Worm (Caenorhabditis elegans) whole organism, L3 larva: ENCODE measurements around the gene F55D1.1.

Experiments used
- aly-2 ChIP-seq: fragments of 150-350 bp; optimal IDR thresholded peaks from 2 replicates; lab custom pipeline; 2014; ENCODE audit warnings: missing biosample characterization, missing genetic modification characterization
- ama-1 ChIP-seq: fragments of 150-350 bp; optimal IDR thresholded peaks from 2 replicates; lab custom pipeline; 2018
- ceh-16 ChIP-seq: sonication (generic microtip); optimal IDR thresholded peaks from 2 replicates; lab custom pipeline; 2017; ENCODE audit warnings: missing biosample characterization, missing genetic modification characterization
- ceh-82 ChIP-seq: fragments of 150-350 bp; optimal IDR thresholded peaks from 2 replicates; lab custom pipeline; 2014; ENCODE audit warnings: missing biosample characterization, missing genetic modification characterization
- ceh-9 ChIP-seq: sonication (generic microtip); optimal IDR thresholded peaks from 2 replicates; lab custom pipeline; 2018; ENCODE audit warnings: missing biosample characterization, missing genetic modification characterization
- daf-12 ChIP-seq: fragments of 150-350 bp; optimal IDR thresholded peaks from 2 replicates; lab custom pipeline; 2014; ENCODE audit warnings: missing biosample characterization, missing genetic modification reagents, missing genetic modification characterization
- elt-1 ChIP-seq: fragments of 150-350 bp; optimal IDR thresholded peaks from 2 replicates; lab custom pipeline; 2014; ENCODE audit warnings: missing biosample characterization, missing genetic modification characterization
- elt-2 ChIP-seq: sonication (generic microtip); optimal IDR thresholded peaks from 2 replicates; lab custom pipeline; 2016; ENCODE audit warnings: missing genetic modification reagents, mild to moderate bottlenecking, missing genetic modification characterization, missing compliant biosample characterization
- elt-3 ChIP-seq, 3 experiments: fragments of 150-350 bp in 1 of 3; sonication (generic microtip) in 2 of 3; optimal IDR thresholded peaks; 2 replicates in 2 of 3; 4 replicates in 1 of 3; lab custom pipeline; 2014 to 2017; ENCODE audit warnings: missing biosample characterization in 3 of 3, missing genetic modification characterization in 3 of 3
- eor-1 ChIP-seq, 2 experiments: fragments of 150-350 bp; optimal IDR thresholded peaks; 2 replicates each; lab custom pipeline; 2014 to 2018; ENCODE audit warnings: missing biosample characterization in 2 of 2, missing genetic modification characterization in 2 of 2
- fkh-10 ChIP-seq: sonication (generic microtip); optimal IDR thresholded peaks from 2 replicates; lab custom pipeline; 2017; ENCODE audit warnings: missing biosample characterization, missing genetic modification reagents, missing genetic modification characterization
- fos-1 ChIP-seq: fragments of 150-350 bp; optimal IDR thresholded peaks from 2 replicates; lab custom pipeline; 2014; ENCODE audit warnings: missing biosample characterization, missing genetic modification characterization
- hmg-11 ChIP-seq: sonication (generic microtip); optimal IDR thresholded peaks from 2 replicates; lab custom pipeline; 2016; ENCODE audit warnings: missing genetic modification characterization, missing compliant biosample characterization
- jun-1 ChIP-seq: fragments of 150-350 bp; optimal IDR thresholded peaks from 2 replicates; lab custom pipeline; 2014; ENCODE audit warnings: missing biosample characterization, missing genetic modification reagents, missing genetic modification characterization
- nfya-1 ChIP-seq: sonication (generic microtip); optimal IDR thresholded peaks from 2 replicates; lab custom pipeline; 2017; ENCODE audit warnings: missing genetic modification characterization, mild to moderate bottlenecking, missing compliant biosample characterization, antibody characterized with exemption, moderate library complexity; ENCODE audit not compliant: insufficient read depth
- nhr-11 ChIP-seq: fragments of 150-350 bp; optimal IDR thresholded peaks from 2 replicates; lab custom pipeline; 2014; ENCODE audit warnings: missing biosample characterization, missing genetic modification characterization
- nhr-25 ChIP-seq: sonication (generic microtip); optimal IDR thresholded peaks from 2 replicates; lab custom pipeline; 2017; ENCODE audit warnings: missing biosample characterization, missing genetic modification characterization
- nhr-43 ChIP-seq: sonication (generic microtip); optimal IDR thresholded peaks from 2 replicates; lab custom pipeline; 2016; ENCODE audit warnings: mild to moderate bottlenecking, missing genetic modification characterization, missing compliant biosample characterization; ENCODE audit not compliant: poor library complexity, severe bottlenecking
- nhr-67 ChIP-seq: fragments of 150-350 bp; optimal IDR thresholded peaks from 2 replicates; lab custom pipeline; 2014; ENCODE audit warnings: missing biosample characterization, missing genetic modification characterization
- nhr-76 ChIP-seq: fragments of 150-350 bp; sonication (generic microtip); optimal IDR thresholded peaks from 5 replicates; lab custom pipeline; 2014; ENCODE audit warnings: missing biosample characterization, missing genetic modification characterization
- pha-4 ChIP-seq: fragments of 150-350 bp; optimal IDR thresholded peaks from 2 replicates; lab custom pipeline; 2014; ENCODE audit warnings: missing biosample characterization, missing genetic modification reagents, missing genetic modification characterization
- pqm-1 ChIP-seq: fragments of 150-350 bp; optimal IDR thresholded peaks from 2 replicates; lab custom pipeline; 2017; ENCODE audit warnings: missing biosample characterization, missing genetic modification characterization, inconsistent platforms
- skn-1 ChIP-seq: fragments of 150-350 bp; optimal IDR thresholded peaks from 2 replicates; lab custom pipeline; 2014; ENCODE audit warnings: missing biosample characterization, missing genetic modification characterization
- snpc-4 ChIP-seq: fragments of 150-350 bp; optimal IDR thresholded peaks from 2 replicates; lab custom pipeline; 2014; ENCODE audit warnings: missing biosample characterization, missing genetic modification characterization
- tbx-2 ChIP-seq: sonication (generic microtip); optimal IDR thresholded peaks from 2 replicates; lab custom pipeline; 2016; ENCODE audit warnings: mild to moderate bottlenecking, missing genetic modification characterization, missing compliant biosample characterization
- unc-39 ChIP-seq: sonication (generic microtip); optimal IDR thresholded peaks from 4 replicates; lab custom pipeline; 2017; ENCODE audit warnings: missing biosample characterization, missing genetic modification characterization
- unc-62 ChIP-seq: fragments of 150-350 bp; sonication (generic microtip); optimal IDR thresholded peaks from 4 replicates; lab custom pipeline; 2014; ENCODE audit warnings: missing biosample characterization, missing genetic modification reagents, missing genetic modification characterization
- zag-1 ChIP-seq: fragments of 150-350 bp; optimal IDR thresholded peaks from 2 replicates; lab custom pipeline; 2014; ENCODE audit warnings: missing biosample characterization, missing genetic modification characterization
- ztf-11 ChIP-seq: fragments of 150-350 bp; optimal IDR thresholded peaks from 2 replicates; lab custom pipeline; 2014; ENCODE audit warnings: missing biosample characterization, missing genetic modification characterization
- ztf-4 ChIP-seq: fragments of 150-350 bp; optimal IDR thresholded peaks from 2 replicates; lab custom pipeline; 2014; ENCODE audit warnings: missing biosample characterization, missing genetic modification characterization

The F55D1.1 gene

ce11 chrX:5512227-5512626 is 22.6 kb downstream of the F55D1.1 start, which contains the start of gene T23F2.3:
T23F2.3 (minus strand) TSS chrX:5512327.
- no peak for TF ChIP-seq eor-1 (tag; optimal IDR thresholded peaks at IDR 0.05; lab: Kevin White, UChicago)
- no peak for TF ChIP-seq nhr-76 (tag; lab: Kevin White, UChicago)
- TF ChIP-seq fos-1, result no peak
- TF ChIP-seq ceh-16, result no peak
- no peak for TF ChIP-seq unc-62 (GFP tag; lab: Kevin White, UChicago)
- no peak for TF ChIP-seq fkh-10 (GFP tag; lab: Kevin White, UChicago)
- TF ChIP-seq nfya-1, result no peak
- no peak for TF ChIP-seq pqm-1 (tag; lab: Kevin White, UChicago)
- TF ChIP-seq elt-3 (tag; optimal IDR thresholded peaks at IDR 0.05; lab: Kevin White, UChicago), result no peak

ce11 chrX:5512707-5513106 is 23.1 kb downstream of the F55D1.1 start:
- peak; percentile 36 for TF ChIP-seq pha-4
- no peak for TF ChIP-seq ceh-82 (tag; lab: Kevin White, UChicago)

- TF ChIP-seq elt-2, result no peak
- no peak for TF ChIP-seq nfya-1
- TF ChIP-seq pha-4, result peak; percentile 70
Measured at ce11 chrX:5514346-5514745, 24.7 kb downstream of the F55D1.1 start.

ce11 chrX:5514984-5515383 is 25.3 kb downstream of the F55D1.1 start, which contains the start of gene T23F2.4:
T23F2.4 (minus strand) TSS chrX:5515084.
- TF ChIP-seq aly-2 (tag; lab: Kevin White, UChicago) (no peak), nhr-25 (tag; lab: Kevin White, UChicago) (no peak), hmg-11 (tag; lab: Kevin White, UChicago) (no peak), unc-62 (GFP tag; lab: Kevin White, UChicago) (no peak), jun-1 (tag; lab: Kevin White, UChicago) (no peak), nhr-43 (no peak), ztf-4 (tag; lab: Kevin White, UChicago) (no peak), elt-1 (tag; lab: Kevin White, UChicago) (no peak), ztf-11 (tag; lab: Kevin White, UChicago) (no peak), skn-1 (tag; lab: Kevin White, UChicago) (no peak), elt-2 (no peak), snpc-4 (tag; lab: Kevin White, UChicago) (no peak), tbx-2 (no peak), nhr-11 (tag; lab: Kevin White, UChicago) (no peak), daf-12 (no peak)
- TF ChIP-seq, all 47 proteins: peak for 0

ce11 chrX:5515459-5515858 is 25.8 kb downstream of the F55D1.1 start:
- TF ChIP-seq ama-1 (lab: Kevin White, UChicago) (no peak), fkh-10 (GFP tag; lab: Kevin White, UChicago) (peak; percentile 3)
- TF ChIP-seq, all 47 proteins: peak for 1

- TF ChIP-seq nhr-11 (tag; lab: Kevin White, UChicago) (no peak), ceh-82 (tag; lab: Kevin White, UChicago) (no peak), unc-39 (tag; lab: Kevin White, UChicago) (no peak), pha-4 (peak; percentile 69), elt-3 (tag; optimal IDR thresholded peaks at IDR 0.05; lab: Kevin White, UChicago) (no peak), nhr-67 (no peak), zag-1 (tag; lab: Kevin White, UChicago) (no peak), snpc-4 (tag; lab: Kevin White, UChicago) (no peak), pqm-1 (tag; lab: Kevin White, UChicago) (peak; percentile 40), elt-2 (peak; percentile 9), ceh-9 (tag; lab: Kevin White, UChicago) (no peak)
Measured at ce11 chrX:5516365-5516764, 26.7 kb downstream of the F55D1.1 start.

- TF ChIP-seq tbx-2, result no peak
- peak; percentile 19 for TF ChIP-seq nhr-11 (tag; lab: Kevin White, UChicago)
Measured at ce11 chrX:5517063-5517462, 27.4 kb downstream of the F55D1.1 start, which contains the start of gene T23F2.5. T23F2.5 (minus strand) TSS chrX:5517163.
